Worm (Caenorhabditis elegans): ENCODE results near the gene gon-1.
"Not testable (repeated sequence)": the region's sequence is repeated elsewhere in the genome, so short reads cannot be mapped to it uniquely, and the experiment has no call there.

Gene gon-1

DNA sequence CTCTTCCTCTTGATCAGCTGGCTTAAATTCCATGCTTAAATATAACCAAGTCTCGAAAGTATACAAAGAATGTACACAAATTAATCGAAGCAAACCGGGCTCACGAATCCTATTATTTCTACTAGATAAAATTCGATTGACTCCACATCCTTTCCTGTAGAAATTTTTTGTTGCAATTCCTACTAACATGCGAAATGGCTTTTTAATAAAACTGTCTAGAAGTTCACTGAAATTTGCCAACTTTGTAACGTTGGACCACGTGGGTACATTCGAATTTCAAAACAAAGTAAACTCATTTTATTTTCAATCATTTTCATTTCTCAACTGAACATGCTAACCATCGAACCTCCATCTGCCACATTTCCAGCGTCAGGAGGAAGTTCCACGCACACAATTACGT is 58.1 kb downstream of the gon-1 start, which contains the start of gene ssp-32:
ssp-32 (plus strand) TSS at position 301 of the 400 bp plus-strand sequence.
- TF ChIP-seq cog-1 (tag; optimal IDR thresholded peaks at IDR 0.05) (no peak), T22C8.4 (GFP tag; IDR thresholded peaks at IDR 0.05) (no peak), ref-1 (GFP tag; conservative IDR thresholded peaks at IDR 0.05) (no peak), ztf-29 (GFP tag; IDR thresholded peaks at IDR 0.05) (no peak), tab-1 (GFP tag; IDR thresholded peaks at IDR 0.05) (no peak), flt-1 (GFP tag; IDR thresholded peaks at IDR 0.05) (no peak), ztf-23 (GFP tag; IDR thresholded peaks at IDR 0.05) (no peak), klf-2 (GFP tag; conservative IDR thresholded peaks at IDR 0.05) (no peak), med-1 (GFP tag; optimal IDR thresholded peaks at IDR 0.05; ENCODE audit: insufficient read depth) (no peak)

DNA sequence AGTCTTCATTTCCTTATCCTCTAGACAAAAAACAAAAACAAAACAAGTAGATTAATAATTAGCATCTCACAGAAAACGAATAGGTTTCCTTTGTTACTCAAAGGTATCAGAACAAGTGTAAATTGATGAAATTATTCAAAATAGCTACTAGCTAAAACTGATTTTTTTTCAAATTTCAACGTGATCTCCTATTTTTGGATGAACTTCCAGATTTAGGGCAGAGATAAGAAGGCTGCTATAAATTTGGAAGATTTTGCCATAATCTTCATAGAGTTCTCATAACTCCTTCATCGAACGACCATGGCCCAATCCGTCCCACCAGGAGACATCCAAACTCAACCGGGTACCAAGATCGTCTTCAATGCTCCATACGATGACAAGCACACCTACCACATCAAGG is 58.9 kb downstream of the gon-1 start, which contains the start of gene msp-77:
msp-77 (plus strand) TSS at position 301 of the 400 bp plus-strand sequence.
- not testable (repeated sequence) for TF ChIP-seq ref-1 (GFP tag; conservative IDR thresholded peaks at IDR 0.05); tab-1 (GFP tag; IDR thresholded peaks at IDR 0.05); med-1 (GFP tag; optimal IDR thresholded peaks at IDR 0.05; ENCODE audit: insufficient read depth)

DNA sequence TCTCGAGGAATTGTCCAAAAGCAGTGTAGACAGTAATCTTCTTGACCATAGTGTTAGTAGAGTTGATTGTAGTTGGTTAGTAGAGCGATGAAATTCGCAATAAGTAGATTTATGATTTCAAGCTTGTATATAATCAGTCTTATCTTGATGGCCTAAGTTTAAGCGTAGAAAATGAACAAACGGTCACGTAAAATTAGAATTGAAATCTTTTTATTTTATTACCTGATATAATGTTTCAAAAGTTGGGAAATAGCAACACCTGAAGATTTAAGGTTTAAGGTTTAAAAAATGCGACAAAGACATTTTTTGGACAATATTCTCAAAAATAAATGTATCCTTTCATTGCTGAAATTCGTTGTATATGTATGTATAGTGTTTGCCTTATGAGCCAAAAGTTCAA is 59.6 kb downstream of the gon-1 start, which contains the start of gene sss-1:
sss-1 (minus strand) TSS at position 101 of the 400 bp plus-strand sequence.
- TF ChIP-seq med-1 (GFP tag; optimal IDR thresholded peaks at IDR 0.05; ENCODE audit: insufficient read depth); T22C8.4 (GFP tag; IDR thresholded peaks at IDR 0.05); ztf-23 (GFP tag; IDR thresholded peaks at IDR 0.05): not testable (repeated sequence)

DNA sequence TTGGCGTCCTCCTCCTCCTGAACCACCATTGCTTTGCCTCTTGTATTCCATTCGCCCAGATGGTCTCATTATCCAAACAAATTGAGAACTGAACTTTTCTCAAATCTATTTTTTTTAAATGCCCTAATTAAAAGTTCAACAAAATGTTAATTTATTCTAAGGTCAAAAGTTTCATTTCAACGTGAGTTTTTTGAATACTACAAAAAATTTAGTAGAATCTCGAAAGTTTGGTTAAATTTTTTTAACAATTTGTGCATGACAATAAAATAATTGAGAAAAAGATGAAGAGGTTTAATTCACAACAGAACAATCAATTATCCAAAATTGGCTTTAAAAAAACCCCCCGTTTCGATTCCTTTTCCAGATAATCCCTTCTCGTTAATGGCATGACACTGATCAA is 61.3 kb downstream of the gon-1 start, which contains the start of gene F32B6.4:
F32B6.4 (minus strand) TSS at position 101 of the 400 bp plus-strand sequence.
- TF ChIP-seq ref-1 (GFP tag; conservative IDR thresholded peaks at IDR 0.05) (no peak), tab-1 (GFP tag; IDR thresholded peaks at IDR 0.05) (no peak), T22C8.4 (GFP tag; IDR thresholded peaks at IDR 0.05) (no peak), ztf-29 (GFP tag; IDR thresholded peaks at IDR 0.05) (no peak), med-1 (GFP tag; optimal IDR thresholded peaks at IDR 0.05; ENCODE audit: insufficient read depth) (no peak), klf-2 (GFP tag; conservative IDR thresholded peaks at IDR 0.05) (no peak)

- no peak for TF ChIP-seq ztf-29 (GFP tag; IDR thresholded peaks at IDR 0.05)
- TF ChIP-seq T22C8.4 (GFP tag; IDR thresholded peaks at IDR 0.05), result no peak
- TF ChIP-seq ztf-23 (GFP tag; IDR thresholded peaks at IDR 0.05), result no peak
- no peak for TF ChIP-seq flt-1 (GFP tag; IDR thresholded peaks at IDR 0.05)
- no peak for TF ChIP-seq med-1 (GFP tag; optimal IDR thresholded peaks at IDR 0.05; ENCODE audit: insufficient read depth)
- TF ChIP-seq ref-1 (GFP tag; conservative IDR thresholded peaks at IDR 0.05), result no peak
- no peak for TF ChIP-seq tab-1 (GFP tag; IDR thresholded peaks at IDR 0.05)
- TF ChIP-seq cog-1 (tag; optimal IDR thresholded peaks at IDR 0.05), result no peak
- TF ChIP-seq klf-2 (GFP tag; conservative IDR thresholded peaks at IDR 0.05), result no peak
These were observed 63.4 kb downstream of the gon-1 start, which contains the start of gene ttbk-3 for ce11 chrIV:9889857-9890256. Gene ttbk-3, minus strand, starts transcription at chrIV:9889957.

DNA sequence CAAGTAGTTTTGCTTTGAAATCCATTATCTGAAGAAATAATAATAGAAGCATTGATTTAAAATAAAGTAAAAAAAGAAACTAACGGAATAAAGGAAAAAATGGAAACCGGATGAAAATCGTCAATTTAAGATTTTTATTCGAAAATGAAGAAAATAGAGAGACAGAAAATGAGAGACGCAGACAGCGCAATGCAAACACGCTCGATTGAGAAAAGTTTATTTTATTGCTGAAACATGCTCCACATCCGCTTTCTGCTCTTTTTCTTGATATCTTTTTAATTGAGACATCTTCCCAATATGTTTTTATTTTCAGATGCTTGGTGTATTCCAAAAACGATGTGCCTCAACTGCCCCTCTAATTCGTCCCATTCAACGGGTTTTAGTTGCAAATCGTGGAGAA is 69.0 kb downstream of the gon-1 start, which contains the start of the genes prp-18 and mccc-1:
prp-18 (minus strand) TSS at position 127 of the 400 bp plus-strand sequence.
mccc-1 (plus strand) TSS at position 314 of the 400 bp plus-strand sequence.
- TF ChIP-seq klf-2 (GFP tag; conservative IDR thresholded peaks at IDR 0.05) (no peak), ztf-29 (GFP tag; IDR thresholded peaks at IDR 0.05) (no peak), flt-1 (GFP tag; IDR thresholded peaks at IDR 0.05) (no peak)

Measured in whole organism, midembryonic.